Fruit fly (Drosophila melanogaster): Measurements from ENCODE around the gene elm.

The elm gene

DNA sequence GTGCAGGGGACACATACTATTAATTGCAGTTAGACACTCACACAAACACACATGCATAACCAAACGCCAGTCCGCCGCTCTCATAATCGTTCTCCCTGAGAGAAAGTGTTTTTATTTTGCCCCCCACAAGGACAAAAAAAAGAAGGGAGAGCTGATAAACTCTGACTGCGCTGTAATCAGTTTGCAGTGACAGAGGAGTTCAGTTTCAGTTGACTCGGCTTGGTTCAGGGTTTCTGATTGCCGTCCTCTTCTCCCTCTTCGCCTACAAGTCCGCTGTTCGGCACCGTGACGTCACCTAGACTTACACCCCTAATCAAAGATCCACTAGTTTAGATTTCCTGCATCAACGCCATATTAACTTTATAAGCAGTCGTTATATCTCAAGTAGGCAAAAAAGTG lies 16.6 kb upstream of the elm start:
- no peak for TF ChIP-seq noc (tag; optimal IDR thresholded peaks at IDR 0.05)

DNA sequence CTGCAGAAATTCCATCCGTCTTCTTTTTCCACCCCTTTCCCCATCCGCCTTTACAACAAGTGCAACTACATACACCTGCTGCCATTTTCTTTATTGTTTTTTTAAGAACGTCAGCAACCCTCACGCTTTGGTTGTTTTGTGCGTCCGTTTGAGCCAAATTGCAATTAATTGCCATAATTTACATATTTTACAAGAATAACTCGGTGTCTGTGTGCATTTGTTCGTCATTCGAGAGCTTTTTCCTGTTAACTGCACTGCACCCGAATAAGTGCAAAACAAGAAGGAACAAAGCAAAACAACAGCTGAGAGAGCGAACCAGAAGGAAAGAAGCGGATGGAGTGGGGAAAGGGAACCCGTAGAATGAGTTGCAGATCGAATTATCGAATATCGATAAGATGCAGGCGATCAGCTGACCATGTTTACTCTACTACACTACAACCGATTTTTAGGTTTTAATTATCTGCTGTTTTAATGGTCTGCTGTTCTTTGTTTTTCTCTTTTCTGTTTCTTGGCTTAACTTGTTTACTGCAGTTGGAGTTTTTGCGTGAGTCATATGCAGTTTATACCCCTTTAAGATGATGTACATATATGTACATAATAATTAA lies 16.1 kb upstream of the elm start:
- TF ChIP-seq noc (tag; optimal IDR thresholded peaks at IDR 0.05) = no peak

DNA sequence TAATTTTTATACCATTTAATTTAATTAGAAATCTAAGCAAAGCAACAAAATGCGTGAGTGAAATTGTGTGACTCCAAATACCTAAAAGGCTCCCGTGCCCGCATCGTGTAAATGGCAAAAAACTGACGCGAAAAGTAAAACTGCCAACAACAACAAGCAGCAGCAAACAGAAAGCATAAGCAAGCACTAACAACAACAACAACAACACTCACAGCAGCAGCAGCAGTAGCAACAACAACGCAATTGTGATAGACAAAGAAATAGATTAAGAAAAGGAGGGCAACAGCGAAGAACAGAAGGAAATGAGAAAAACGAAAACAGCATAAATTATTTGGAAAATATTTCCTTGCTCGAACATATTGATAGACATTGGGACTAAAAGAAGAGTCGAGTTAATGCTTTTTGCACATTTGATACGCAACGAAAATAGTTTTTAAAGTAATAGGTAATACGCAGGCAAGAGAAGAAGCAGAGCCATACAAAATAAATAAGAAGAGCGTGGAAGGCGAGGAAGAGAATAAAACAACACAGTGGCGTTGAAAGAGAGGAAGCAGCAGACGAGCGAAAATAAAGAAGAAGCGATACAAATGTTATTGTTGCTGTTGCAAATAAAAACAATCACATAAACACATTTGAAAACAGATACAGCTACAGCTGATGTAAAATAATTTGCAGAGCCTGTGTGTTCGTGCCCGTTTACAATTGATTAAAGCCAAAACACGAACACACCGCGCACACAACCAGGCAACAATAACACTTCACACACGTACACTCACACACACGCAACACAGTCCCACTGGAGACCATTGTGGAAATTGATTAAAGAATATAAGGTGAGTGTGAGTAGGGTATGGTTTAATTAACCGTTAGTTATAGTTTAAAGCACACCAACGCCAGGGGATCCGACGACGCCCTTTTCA lies 15.3 kb upstream of the elm start:
- peak; percentile 8 for TF ChIP-seq noc (tag; optimal IDR thresholded peaks at IDR 0.05)

DNA sequence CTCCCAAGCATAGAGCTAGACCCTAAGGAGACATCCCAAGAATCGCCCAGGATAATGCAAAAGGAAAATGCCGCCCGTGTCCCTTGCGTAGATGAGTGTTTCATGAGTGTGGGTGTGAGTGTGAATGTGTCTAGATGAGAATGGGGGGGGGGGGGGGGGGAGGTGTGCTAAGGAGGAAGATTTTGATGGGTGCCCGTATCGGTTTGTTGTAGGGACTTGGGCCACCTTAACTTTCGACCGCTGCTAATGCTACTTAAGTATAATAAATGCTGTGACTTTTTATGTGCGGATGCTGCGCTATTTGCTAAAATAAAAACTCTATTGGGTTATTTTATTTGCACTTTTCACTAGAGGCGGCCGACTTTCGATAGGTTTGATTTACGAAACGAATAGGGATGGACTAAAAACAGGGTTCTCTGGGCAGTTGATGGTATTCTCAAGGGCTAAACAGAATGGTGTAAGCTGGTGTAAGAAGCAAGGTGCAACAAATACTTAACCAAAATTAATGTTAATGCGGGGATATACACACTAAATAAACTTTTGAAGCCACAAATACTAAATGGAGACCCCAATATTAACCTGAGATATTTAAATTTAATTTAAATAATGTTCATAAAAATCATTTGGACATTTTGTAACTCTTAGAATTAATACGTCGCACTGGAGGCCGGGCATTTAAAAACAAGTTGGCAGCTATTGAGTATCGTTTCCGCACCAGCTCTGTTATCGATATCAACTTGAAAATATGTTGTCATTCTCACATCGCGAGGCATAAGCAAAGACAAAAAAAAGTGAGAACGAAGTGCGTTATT lies 14.5 kb upstream of the elm start, which contains the start of the genes Xe7 and Atg17:
Gene Xe7, minus strand, starts transcription at position 407 of the 812 bp plus-strand sequence.
Gene Atg17, plus strand, starts transcription at position 786 of the 812 bp plus-strand sequence.
- peak; percentile 90 for TF ChIP-seq noc (tag; optimal IDR thresholded peaks at IDR 0.05)

dm6 chr3R:5660198-5660893 lies 5.7 kb upstream of the elm start, which contains the start of gene Wdr33:
TSS of gene Wdr33 (plus strand) at chr3R:5660635.
- no peak for TF ChIP-seq noc (tag; optimal IDR thresholded peaks at IDR 0.05)

DNA sequence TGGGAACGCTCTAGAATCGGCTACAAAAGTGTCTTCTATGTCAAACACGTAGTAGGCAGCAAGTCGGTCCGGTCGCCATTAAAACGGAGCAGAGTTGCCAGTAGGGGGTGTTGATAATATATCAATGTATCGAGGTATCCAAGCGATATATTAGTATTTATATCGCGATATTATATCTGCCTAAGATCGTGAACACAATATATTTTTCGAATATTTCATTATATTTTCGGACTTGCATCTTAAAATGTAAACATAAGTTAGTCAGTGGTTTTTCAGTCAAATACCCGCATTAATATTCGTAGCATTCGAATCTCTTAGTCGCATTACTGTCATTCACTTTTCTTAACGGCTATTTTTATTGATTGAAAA lies 5.2 kb upstream of the elm start, which contains the start of gene CG2182:
Gene CG2182, minus strand, starts transcription at position 84 of the 369 bp plus-strand sequence.
- TF ChIP-seq noc (tag; optimal IDR thresholded peaks at IDR 0.05) = no peak

dm6 chr3R:5658984-5659802 lies 4.5 kb upstream of the elm start:
- TF ChIP-seq noc (tag; optimal IDR thresholded peaks at IDR 0.05) = no peak

DNA sequence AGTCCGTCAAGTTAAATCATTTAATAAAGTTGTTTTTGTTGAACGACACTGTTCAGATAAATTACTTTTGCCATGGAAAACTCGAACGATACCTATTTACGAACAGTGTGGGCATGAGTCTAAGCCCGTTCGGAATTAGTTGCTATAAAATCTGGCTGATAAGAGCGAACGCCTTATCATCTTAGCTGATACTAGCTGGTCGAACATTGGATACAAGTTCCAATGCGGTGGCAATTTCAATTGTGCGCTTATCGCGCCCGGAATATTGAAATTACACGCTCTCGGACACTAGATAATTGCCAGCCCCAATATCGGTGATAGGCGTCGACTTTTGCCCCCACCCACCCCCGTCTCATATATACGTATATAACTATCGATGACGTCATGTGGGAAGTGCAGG lies 774 bp downstream of the elm start:
- TF ChIP-seq noc (tag; optimal IDR thresholded peaks at IDR 0.05) = no peak

DNA sequence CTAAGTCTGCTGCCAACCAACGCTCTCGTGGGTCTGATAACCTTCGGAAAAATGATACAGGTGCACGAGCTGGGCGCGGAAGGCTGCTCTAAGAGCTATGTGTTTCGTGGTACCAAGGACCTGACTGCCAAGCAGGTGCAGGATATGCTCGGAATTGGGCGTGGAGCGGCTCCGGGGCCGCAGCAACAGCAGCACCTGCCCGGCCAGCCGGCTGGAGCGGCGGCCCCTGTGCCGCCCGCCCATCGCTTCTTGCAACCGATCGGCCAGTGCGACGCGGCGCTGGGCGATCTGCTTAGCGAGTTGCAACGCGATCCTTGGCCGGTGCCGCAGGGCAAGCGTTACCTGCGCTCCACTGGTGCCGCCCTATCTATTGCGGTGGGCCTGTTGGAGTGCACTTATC lies 4.8 kb downstream of the elm start:
- TF ChIP-seq noc (tag; optimal IDR thresholded peaks at IDR 0.05) = no peak

- peak; percentile 66 for TF ChIP-seq noc (tag; optimal IDR thresholded peaks at IDR 0.05)
These were observed 5.8 kb downstream of the elm start, which contains the start of the genes MTA1-like and Sec23 for dm6 chr3R:5648569-5649476. TSS of gene MTA1-like (minus strand) at chr3R:5648738. TSS of gene Sec23 (plus strand) at chr3R:5649065.

DNA sequence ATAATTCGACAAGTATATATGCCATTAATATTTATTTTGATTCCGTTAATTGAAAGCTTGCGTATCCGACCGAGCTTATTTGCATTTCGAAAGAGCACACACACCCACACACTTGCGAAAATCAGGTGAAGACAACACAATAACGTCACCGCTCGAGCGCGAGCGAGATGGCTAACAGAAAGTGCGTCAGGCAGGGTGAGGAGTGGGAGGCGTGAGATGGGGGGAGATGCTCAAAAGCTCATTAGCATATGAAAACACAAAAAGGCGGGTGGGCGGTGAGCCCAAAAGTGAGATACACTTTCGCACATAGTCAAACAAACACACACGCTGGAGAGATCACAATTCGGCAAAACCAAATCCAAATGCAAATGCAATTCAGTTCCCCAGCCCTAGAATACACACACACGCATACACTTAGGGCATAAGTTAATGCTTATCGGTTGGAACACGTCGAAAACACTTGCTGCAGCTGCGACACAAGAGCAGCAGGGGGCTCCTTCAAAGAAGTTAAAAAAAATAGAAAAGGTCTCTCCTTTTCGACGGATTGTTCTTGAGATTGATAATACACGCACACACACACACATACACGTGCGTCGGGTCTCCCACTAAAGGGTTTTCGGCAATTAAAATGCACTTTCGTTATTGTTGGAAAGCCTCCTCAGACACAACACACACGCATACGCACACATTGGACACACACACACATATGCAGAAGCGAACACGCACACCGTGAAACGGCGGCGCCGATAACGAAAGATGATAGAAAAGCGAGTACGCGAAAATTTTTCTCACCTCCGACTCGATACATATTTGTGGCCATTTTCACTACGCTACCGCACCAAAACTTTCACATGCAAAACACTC lies 6.7 kb downstream of the elm start:
- TF ChIP-seq noc (tag; optimal IDR thresholded peaks at IDR 0.05) = peak; percentile 24

- TF ChIP-seq noc (tag; optimal IDR thresholded peaks at IDR 0.05) = no peak
These were observed 11.2 kb downstream of the elm start for dm6 chr3R:5643421-5643820.
